Fruit fly (Drosophila melanogaster) whole organism, embryonic: Measurements from ENCODE around the gene PIG-C.

Source experiments
- Bteb2 ChIP-seq: fragments of 200-800 bp; sonication (Bioruptor generic); optimal IDR thresholded peaks from 2 replicates; lab custom pipeline; 2016; ENCODE audit warnings: missing biosample characterization, missing genetic modification characterization
- CG10431 ChIP-seq: fragments of 200-800 bp; sonication (Bioruptor generic); optimal IDR thresholded peaks from 3 replicates; lab custom pipeline; 2018; ENCODE audit warnings: missing biosample characterization, mild to moderate bottlenecking, missing genetic modification characterization
- CG10979 ChIP-seq: fragments of 200-800 bp; sonication (Bioruptor generic); optimal IDR thresholded peaks from 2 replicates; lab custom pipeline; 2018; ENCODE audit warnings: missing biosample characterization, mild to moderate bottlenecking, missing genetic modification characterization, moderate library complexity
- CG11398 ChIP-seq: fragments of 200-800 bp; sonication (Bioruptor generic); optimal IDR thresholded peaks from 2 replicates; lab custom pipeline; 2016; ENCODE audit warnings: missing biosample characterization, missing genetic modification characterization
- CG13775 ChIP-seq: fragments of 200-800 bp; sonication (Bioruptor generic); optimal IDR thresholded peaks from 3 replicates; lab custom pipeline; 2017; ENCODE audit warnings: missing biosample characterization, mild to moderate bottlenecking, missing genetic modification characterization
- CG13894 ChIP-seq: fragments of 200-800 bp; sonication (Bioruptor generic); optimal IDR thresholded peaks from 3 replicates; lab custom pipeline; 2018; ENCODE audit warnings: missing biosample characterization, mild to moderate bottlenecking, missing genetic modification characterization, moderate library complexity
- CG1529 ChIP-seq: fragments of 200-800 bp; sonication (Bioruptor generic); optimal IDR thresholded peaks from 3 replicates; lab custom pipeline; 2018; ENCODE audit warnings: missing biosample characterization, missing genetic modification characterization
- CG1647 ChIP-seq: fragments of 200-800 bp; sonication (Bioruptor generic); optimal IDR thresholded peaks from 3 replicates; lab custom pipeline; 2016; ENCODE audit warnings: missing biosample characterization, missing genetic modification characterization
- CG16863 ChIP-seq: fragments of 200-800 bp; sonication (Bioruptor generic); optimal IDR thresholded peaks from 3 replicates; lab custom pipeline; 2016; ENCODE audit warnings: missing biosample characterization, missing genetic modification characterization
- CG17385 ChIP-seq: fragments of 200-800 bp; sonication (Bioruptor generic); optimal IDR thresholded peaks from 3 replicates; lab custom pipeline; 2018; ENCODE audit warnings: missing biosample characterization, mild to moderate bottlenecking, missing genetic modification characterization
- CG17568 ChIP-seq: fragments of 200-800 bp; sonication (Bioruptor generic); optimal IDR thresholded peaks from 2 replicates; lab custom pipeline; 2018; ENCODE audit warnings: missing biosample characterization, mild to moderate bottlenecking, missing genetic modification characterization, moderate library complexity
- CG2116 ChIP-seq: fragments of 200-800 bp; sonication (Bioruptor generic); optimal IDR thresholded peaks from 3 replicates; lab custom pipeline; 2018; ENCODE audit warnings: missing biosample characterization, mild to moderate bottlenecking, missing genetic modification characterization
- CG2120 ChIP-seq: fragments of 200-800 bp; sonication (Bioruptor generic); optimal IDR thresholded peaks from 3 replicates; lab custom pipeline; 2016; ENCODE audit warnings: missing biosample characterization, missing genetic modification characterization
- CG3281 ChIP-seq: fragments of 200-800 bp; sonication (Bioruptor generic); optimal IDR thresholded peaks from 3 replicates; lab custom pipeline; 2017; ENCODE audit warnings: missing biosample characterization, mild to moderate bottlenecking, missing genetic modification characterization
- CG4424 ChIP-seq: fragments of 200-800 bp; sonication (Bioruptor generic); optimal IDR thresholded peaks from 3 replicates; lab custom pipeline; 2016; ENCODE audit warnings: missing biosample characterization, missing genetic modification characterization
- CG8290 ChIP-seq, 3 experiments: fragments of 200-800 bp; sonication (Bioruptor generic); optimal IDR thresholded peaks; 2 replicates each; lab custom pipeline; 2016 to 2019; ENCODE audit warnings: missing biosample characterization in 3 of 3, missing genetic modification characterization in 3 of 3, mild to moderate bottlenecking in 2 of 3, moderate library complexity in 1 of 3
- CG9727 ChIP-seq: fragments of 200-800 bp; sonication (Bioruptor generic); optimal IDR thresholded peaks from 3 replicates; lab custom pipeline; 2017; ENCODE audit warnings: missing biosample characterization, mild to moderate bottlenecking, missing genetic modification characterization
- Camta ChIP-seq: fragments of 200-800 bp; sonication (Bioruptor generic); optimal IDR thresholded peaks from 2 replicates; lab custom pipeline; 2016; ENCODE audit warnings: missing biosample characterization, missing genetic modification characterization
- CkIIα-i1 ChIP-seq: fragments of 200-800 bp; sonication (Bioruptor generic); IDR thresholded peaks from 2 replicates; pipeline ENCODE4 v1.3.6; 2022; ENCODE audit warnings: missing biosample characterization, missing genetic modification characterization
- Dad ChIP-seq: fragments of 200-800 bp; sonication (Bioruptor generic); optimal IDR thresholded peaks from 3 replicates; lab custom pipeline; 2016; ENCODE audit warnings: missing biosample characterization, missing genetic modification characterization
- Dbx ChIP-seq: fragments of 200-800 bp; sonication (Bioruptor generic); IDR thresholded peaks from 3 replicates; pipeline ENCODE4 v1.3.6; 2022; ENCODE audit warnings: missing biosample characterization, missing genetic modification characterization
- Elba2 ChIP-seq: fragments of 200-800 bp; sonication (Bioruptor generic); optimal IDR thresholded peaks from 3 replicates; lab custom pipeline; 2016; ENCODE audit warnings: missing biosample characterization, missing genetic modification characterization
- Fer1 ChIP-seq: fragments of 200-800 bp; sonication (Bioruptor generic); optimal IDR thresholded peaks from 2 replicates; lab custom pipeline; 2017; ENCODE audit warnings: missing biosample characterization, mild to moderate bottlenecking, missing genetic modification characterization
- Hand ChIP-seq: fragments of 200-800 bp; sonication (Bioruptor generic); optimal IDR thresholded peaks from 2 replicates; lab custom pipeline; 2017; ENCODE audit warnings: mild to moderate bottlenecking, missing biosample characterization, missing genetic modification reagents, missing genetic modification characterization
- Jarid2 ChIP-seq: fragments of 200-800 bp; sonication (Bioruptor generic); optimal IDR thresholded peaks from 3 replicates; lab custom pipeline; 2017; ENCODE audit warnings: mild to moderate bottlenecking, missing biosample characterization, missing genetic modification reagents, missing genetic modification characterization
- Oli ChIP-seq: fragments of 200-800 bp; sonication (Bioruptor generic); optimal IDR thresholded peaks from 2 replicates; lab custom pipeline; 2018; ENCODE audit warnings: missing biosample characterization, mild to moderate bottlenecking, missing genetic modification characterization, moderate library complexity
- Ptx1 ChIP-seq: fragments of 200-800 bp; sonication (Bioruptor generic); IDR thresholded peaks from 2 replicates; pipeline ENCODE4 v1.3.6; 2022; ENCODE audit warnings: missing biosample characterization, missing genetic modification characterization
- Six4 ChIP-seq: fragments of 200-800 bp; sonication (Bioruptor generic); optimal IDR thresholded peaks from 2 replicates; lab custom pipeline; 2016; ENCODE audit warnings: missing biosample characterization, missing genetic modification characterization
- Spps ChIP-seq: fragments of 200-800 bp; sonication (Bioruptor generic); optimal IDR thresholded peaks from 2 replicates; lab custom pipeline; 2018; ENCODE audit warnings: missing biosample characterization, mild to moderate bottlenecking, missing genetic modification characterization
- TFAM ChIP-seq: fragments of 200-800 bp; sonication (Bioruptor generic); optimal IDR thresholded peaks from 2 replicates; lab custom pipeline; 2017; ENCODE audit warnings: missing biosample characterization, missing genetic modification characterization, inconsistent platforms
- Vsx1 ChIP-seq: fragments of 200-800 bp; sonication (Bioruptor generic); optimal IDR thresholded peaks from 2 replicates; lab custom pipeline; 2017; ENCODE audit warnings: missing biosample characterization, mild to moderate bottlenecking, missing genetic modification characterization, missing genetic modification reagents
- amos ChIP-seq: fragments of 200-800 bp; sonication (Bioruptor generic); IDR thresholded peaks from 2 replicates; pipeline ENCODE4 v1.3.6; 2022; ENCODE audit warnings: missing biosample characterization, missing genetic modification characterization; ENCODE audit not compliant: partially characterized antibody
- bab2 ChIP-seq: fragments of 200-800 bp; sonication (Bioruptor generic); optimal IDR thresholded peaks from 2 replicates; lab custom pipeline; 2016; ENCODE audit warnings: missing biosample characterization, missing genetic modification characterization
- bowl ChIP-seq: fragments of 200-800 bp; sonication (Bioruptor generic); IDR thresholded peaks from 2 replicates; pipeline ENCODE4 v1.3.6; 2022; ENCODE audit warnings: missing biosample characterization, missing genetic modification characterization
- cad ChIP-seq: fragments of >200 bp; optimal IDR thresholded peaks from 2 replicates; lab custom pipeline; 2017; ENCODE audit warnings: missing biosample characterization, missing genetic modification characterization
- chinmo ChIP-seq: fragments of 200-800 bp; sonication (Bioruptor generic); IDR thresholded peaks from 4 replicates; pipeline ENCODE4 v1.3.6; 2022; ENCODE audit warnings: missing biosample characterization, missing genetic modification characterization; ENCODE audit not compliant: partially characterized antibody
- gem ChIP-seq: fragments of 200-800 bp; sonication (Bioruptor generic); optimal IDR thresholded peaks from 2 replicates; lab custom pipeline; 2019; ENCODE audit warnings: missing biosample characterization, mild to moderate bottlenecking, missing genetic modification characterization, moderate library complexity
- gsb ChIP-seq: fragments of 200-800 bp; sonication (Bioruptor generic); IDR thresholded peaks from 2 replicates; pipeline ENCODE4 v1.3.6; 2022; ENCODE audit warnings: missing biosample characterization, missing genetic modification characterization
- gsb-n ChIP-seq: fragments of 200-800 bp; sonication (Bioruptor generic); optimal IDR thresholded peaks from 3 replicates; lab custom pipeline; 2018; ENCODE audit warnings: missing biosample characterization, mild to moderate bottlenecking, missing genetic modification characterization
- gt ChIP-seq: fragments of 200-800 bp; sonication (Bioruptor generic); IDR thresholded peaks from 2 replicates; pipeline ENCODE4 v1.3.6; 2022; ENCODE audit warnings: missing biosample characterization, missing genetic modification characterization
- ham ChIP-seq: fragments of 200-800 bp; sonication (Bioruptor generic); IDR thresholded peaks from 2 replicates; pipeline ENCODE4 v1.3.6; 2022; ENCODE audit warnings: missing biosample characterization, missing genetic modification characterization
- inv ChIP-seq: fragments of 200-800 bp; sonication (Bioruptor generic); IDR thresholded peaks from 2 replicates; pipeline ENCODE4 v1.3.6; 2022; ENCODE audit warnings: missing biosample characterization, missing genetic modification characterization; ENCODE audit not compliant: partially characterized antibody
- lola ChIP-seq, 3 experiments: fragments of >200 bp in 2 of 3; fragments of 200-800 bp in 1 of 3; sonication (Bioruptor generic) in 1 of 3; optimal IDR thresholded peaks; 2 replicates each; lab custom pipeline; 2017 to 2019; ENCODE audit warnings: missing biosample characterization in 3 of 3, missing genetic modification characterization in 3 of 3, mild to moderate bottlenecking in 1 of 3, moderate library complexity in 1 of 3
- maf-S ChIP-seq: fragments of 200-800 bp; sonication (Bioruptor generic); optimal IDR thresholded peaks from 2 replicates; lab custom pipeline; 2016; ENCODE audit warnings: missing biosample characterization, missing genetic modification characterization
- nau ChIP-seq: fragments of 200-800 bp; sonication (Bioruptor generic); optimal IDR thresholded peaks from 3 replicates; lab custom pipeline; 2017; ENCODE audit warnings: missing biosample characterization, mild to moderate bottlenecking, missing genetic modification characterization, missing genetic modification reagents
- phol ChIP-seq: fragments of 200-800 bp; sonication (Bioruptor generic); optimal IDR thresholded peaks from 3 replicates; lab custom pipeline; 2018; ENCODE audit warnings: missing biosample characterization, mild to moderate bottlenecking, missing genetic modification characterization, moderate library complexity
- ranshi ChIP-seq: fragments of 200-800 bp; sonication (Bioruptor generic); IDR thresholded peaks from 2 replicates; pipeline ENCODE4 v1.3.6; 2022; ENCODE audit warnings: missing biosample characterization, missing genetic modification characterization
- schlank ChIP-seq: fragments of 200-800 bp; sonication (Bioruptor generic); optimal IDR thresholded peaks from 2 replicates; lab custom pipeline; 2018; ENCODE audit warnings: missing biosample characterization, mild to moderate bottlenecking, missing genetic modification characterization
- sd ChIP-seq: fragments of 200-800 bp; sonication (Bioruptor generic); optimal IDR thresholded peaks from 3 replicates; lab custom pipeline; 2018; ENCODE audit warnings: missing biosample characterization, mild to moderate bottlenecking, missing genetic modification characterization, moderate library complexity
- tio ChIP-seq: fragments of 200-800 bp; sonication (Bioruptor generic); optimal IDR thresholded peaks from 2 replicates; lab custom pipeline; 2017; ENCODE audit warnings: missing biosample characterization, missing genetic modification characterization, inconsistent platforms

PIG-C gene

dm6 chr3L:3319223-3319643, at the start of gene PIG-C, which contains the start of the genes CG12016 and Dpm2 (continued):
- TF ChIP-seq lola (GFP tag; optimal IDR thresholded peaks at IDR 0.05; lab: Kevin White, UChicago) (peak in 1 of 3 experiments; percentile 62), Six4 (GFP tag; lab: Kevin White, UChicago) (peak; percentile 38), Fer1 (GFP tag; lab: Kevin White, UChicago) (peak; percentile 56), gsb-n (tag; lab: Kevin White, UChicago) (no peak), maf-S (GFP tag; lab: Kevin White, UChicago) (peak; percentile 66), CkIIα-i1 (no peak), CG10431 (no peak), Elba2 (peak; percentile 58), Oli (tag; lab: Kevin White, UChicago) (peak; percentile 28), CG16863 (peak; percentile 63), Jarid2 (no peak), CG17385 (no peak), CG9727 (peak; percentile 50), amos (GFP tag; lab: Robert Waterston, UW) (peak; percentile 98), gsb (GFP tag; lab: Robert Waterston, UW) (no peak), CG1647 (GFP tag; lab: Kevin White, UChicago) (peak; percentile 63), Dad (GFP tag; lab: Kevin White, UChicago) (peak; percentile 57), Dbx (GFP tag; lab: Robert Waterston, UW) (peak; percentile 74), gem (tag; lab: Kevin White, UChicago) (no peak), Hand (GFP tag; lab: Kevin White, UChicago) (no peak), schlank (tag; lab: Kevin White, UChicago) (peak; percentile 17), tio (GFP tag; lab: Kevin White, UChicago) (no peak), CG3281 (peak; percentile 27), ham (GFP tag; lab: Robert Waterston, UW) (no peak), bowl (no peak), CG10979 (peak; percentile 30), bab2 (peak; percentile 52), Spps (tag; lab: Kevin White, UChicago) (no peak), TFAM (no peak), CG13894 (tag; lab: Kevin White, UChicago) (no peak), CG1529 (GFP tag; lab: Kevin White, UChicago) (no peak), Bteb2 (peak; percentile 69), CG4424 (GFP tag; lab: Kevin White, UChicago) (peak; percentile 72), chinmo (peak; percentile 95), gt (GFP tag; lab: Robert Waterston, UW) (no peak), phol (tag; lab: Kevin White, UChicago) (peak; percentile 80), CG2116 (peak; percentile 82), CG11398 (GFP tag; lab: Kevin White, UChicago) (no peak), nau (no peak), cad (GFP tag; lab: Kevin White, UChicago) (no peak), ranshi (GFP tag; lab: Robert Waterston, UW) (0 out of 2 replicates have a peak, but pooled peaks have one; percentile 58), Vsx1 (GFP tag; lab: Kevin White, UChicago) (no peak), Ptx1 (GFP tag; lab: Robert Waterston, UW) (peak; percentile 69), inv (peak; percentile 97), Camta (GFP tag; lab: Kevin White, UChicago) (peak; percentile 54), sd (tag; lab: Kevin White, UChicago) (no peak), CG13775 (GFP tag; lab: Kevin White, UChicago) (peak; percentile 69), CG8290 (GFP tag; optimal IDR thresholded peaks at IDR 0.05; lab: Kevin White, UChicago) (peak; percentile 68), CG8290 (tag; optimal IDR thresholded peaks at IDR 0.05; lab: Kevin White, UChicago) (no peak), CG17568 (no peak), CG2120 (GFP tag; lab: Kevin White, UChicago) (peak; percentile 89)
